Worm (Caenorhabditis elegans): ENCODE data around the gene C16D2.1.
A peak's percentile ranks its signal among the peaks of the same experiment; 100 is the strongest.

The C16D2.1 gene

ce11 chrII:9161023-9161422 lies 29.6 kb downstream of the C16D2.1 start, which contains the start of gene rhy-1:
TSS of gene rhy-1 (plus strand) at chrII:9161379.
- TF ChIP-seq W03F9.2 (tag; optimal IDR thresholded peaks at IDR 0.05), result no peak

- TF ChIP-seq him-1 (tag; optimal IDR thresholded peaks at IDR 0.05) (no peak), W03F9.2 (tag; optimal IDR thresholded peaks at IDR 0.05) (no peak), dao-5 (tag; optimal IDR thresholded peaks at IDR 0.05) (no peak)
Observed at ce11 chrII:9163348-9163747, 31.9 kb downstream of the C16D2.1 start.

- no peak for TF ChIP-seq dao-5 (tag; optimal IDR thresholded peaks at IDR 0.05)
- TF ChIP-seq W03F9.2 (tag; optimal IDR thresholded peaks at IDR 0.05), result no peak
- no peak for TF ChIP-seq him-1 (tag; optimal IDR thresholded peaks at IDR 0.05)
Observed at ce11 chrII:9165762-9166460, 34.4 kb downstream of the C16D2.1 start, which contains the start of gene W07A12.8. TSS of gene W07A12.8 (minus strand) at chrII:9165812.

- TF ChIP-seq him-1 (tag; optimal IDR thresholded peaks at IDR 0.05), result no peak
- TF ChIP-seq dao-5 (tag; optimal IDR thresholded peaks at IDR 0.05), result no peak
- no peak for TF ChIP-seq W03F9.2 (tag; optimal IDR thresholded peaks at IDR 0.05)
Observed at ce11 chrII:9167730-9168129, 36.3 kb downstream of the C16D2.1 start, which contains the start of gene T23G7.3. TSS of gene T23G7.3 (minus strand) at chrII:9167830.

- TF ChIP-seq W03F9.2 (tag; optimal IDR thresholded peaks at IDR 0.05) (peak; percentile 10), him-1 (tag; optimal IDR thresholded peaks at IDR 0.05) (no peak)
Observed at ce11 chrII:9169450-9169960, 38.0 kb downstream of the C16D2.1 start, which contains the start of gene dpl-1. TSS of gene dpl-1 (plus strand) at chrII:9169910.

ce11 chrII:9170048-9170447 lies 38.6 kb downstream of the C16D2.1 start:
- TF ChIP-seq W03F9.2 (tag; optimal IDR thresholded peaks at IDR 0.05) (no peak), him-1 (tag; optimal IDR thresholded peaks at IDR 0.05) (no peak), dao-5 (tag; optimal IDR thresholded peaks at IDR 0.05) (no peak)

ce11 chrII:9170851-9171250 lies 39.4 kb downstream of the C16D2.1 start:
- TF ChIP-seq W03F9.2 (tag; optimal IDR thresholded peaks at IDR 0.05) (no peak), him-1 (tag; optimal IDR thresholded peaks at IDR 0.05) (no peak), dao-5 (tag; optimal IDR thresholded peaks at IDR 0.05) (no peak)

ce11 chrII:9171466-9172187 lies 40.2 kb downstream of the C16D2.1 start:
- TF ChIP-seq W03F9.2 (tag; optimal IDR thresholded peaks at IDR 0.05) (no peak), him-1 (tag; optimal IDR thresholded peaks at IDR 0.05) (no peak), dao-5 (tag; optimal IDR thresholded peaks at IDR 0.05) (no peak)

- TF ChIP-seq him-1 (tag; optimal IDR thresholded peaks at IDR 0.05) (no peak), dao-5 (tag; optimal IDR thresholded peaks at IDR 0.05) (no peak), W03F9.2 (tag; optimal IDR thresholded peaks at IDR 0.05) (no peak)
Observed at ce11 chrII:9172849-9173248, 41.4 kb downstream of the C16D2.1 start, which contains the start of gene T23G7.2. TSS of gene T23G7.2 (minus strand) at chrII:9172949.

ce11 chrII:9173471-9173870 lies 42.0 kb downstream of the C16D2.1 start:
- TF ChIP-seq W03F9.2 (tag; optimal IDR thresholded peaks at IDR 0.05), result no peak
- no peak for TF ChIP-seq him-1 (tag; optimal IDR thresholded peaks at IDR 0.05)
- TF ChIP-seq dao-5 (tag; optimal IDR thresholded peaks at IDR 0.05), result no peak

ce11 chrII:9176523-9176922 lies 45.1 kb downstream of the C16D2.1 start:
- TF ChIP-seq him-1 (tag; optimal IDR thresholded peaks at IDR 0.05) (no peak), W03F9.2 (tag; optimal IDR thresholded peaks at IDR 0.05) (no peak), dao-5 (tag; optimal IDR thresholded peaks at IDR 0.05) (no peak)

ce11 chrII:9177080-9177479 lies 45.6 kb downstream of the C16D2.1 start, which contains the start of the genes sec-5 and pir-1:
TSS of gene sec-5 (minus strand) at chrII:9177152.
TSS of gene pir-1 (plus strand) at chrII:9177300.
- TF ChIP-seq dao-5 (tag; optimal IDR thresholded peaks at IDR 0.05), result no peak
- peak; percentile 11 for TF ChIP-seq W03F9.2 (tag; optimal IDR thresholded peaks at IDR 0.05)
- no peak for TF ChIP-seq him-1 (tag; optimal IDR thresholded peaks at IDR 0.05)

- TF ChIP-seq W03F9.2 (tag; optimal IDR thresholded peaks at IDR 0.05) (no peak), him-1 (tag; optimal IDR thresholded peaks at IDR 0.05) (no peak), dao-5 (tag; optimal IDR thresholded peaks at IDR 0.05) (no peak)
Observed at ce11 chrII:9178811-9179210, 47.3 kb downstream of the C16D2.1 start.

- TF ChIP-seq him-1 (tag; optimal IDR thresholded peaks at IDR 0.05), result no peak
- no peak for TF ChIP-seq W03F9.2 (tag; optimal IDR thresholded peaks at IDR 0.05)
- TF ChIP-seq dao-5 (tag; optimal IDR thresholded peaks at IDR 0.05), result no peak
Observed at ce11 chrII:9181155-9181554, 49.7 kb downstream of the C16D2.1 start.
